Worm (Caenorhabditis elegans) whole organism, late embryonic: ENCODE results near the gene sri-7.

Source experiments
- C08G9.2 ChIP-seq: sonication (generic microtip); optimal IDR thresholded peaks from 2 replicates; lab custom pipeline; 2016; ENCODE audit warnings: mild to moderate bottlenecking, missing genetic modification characterization, moderate library complexity, missing compliant biosample characterization
- F13H6.1 ChIP-seq: sonication (generic microtip); optimal IDR thresholded peaks from 2 replicates; lab custom pipeline; 2016; ENCODE audit warnings: missing genetic modification characterization, missing compliant biosample characterization
- T23F11.4 ChIP-seq: fragments of 200-800 bp; sonication (Bioruptor generic); optimal IDR thresholded peaks from 2 replicates; lab custom pipeline; 2018; ENCODE audit warnings: mild to moderate bottlenecking, missing genetic modification characterization, missing compliant biosample characterization
- ceh-19 ChIP-seq: fragments of 200-800 bp; sonication (Bioruptor generic); optimal IDR thresholded peaks from 2 replicates; lab custom pipeline; 2018; ENCODE audit warnings: mild to moderate bottlenecking, missing genetic modification characterization, missing compliant biosample characterization
- fkh-6 ChIP-seq: sonication (generic microtip); optimal IDR thresholded peaks from 2 replicates; lab custom pipeline; 2016; ENCODE audit warnings: missing genetic modification characterization, missing compliant biosample characterization
- nhr-11 ChIP-seq: fragments of 150-350 bp; optimal IDR thresholded peaks from 2 replicates; lab custom pipeline; 2014; ENCODE audit warnings: missing biosample characterization, missing genetic modification characterization

- no peak for TF ChIP-seq nhr-11 (tag; lab: Kevin White, UChicago)
- no peak for TF ChIP-seq ceh-19
- TF ChIP-seq T23F11.4 (GFP tag; lab: Kevin White, UChicago): no peak
- no peak for TF ChIP-seq C08G9.2 (tag; lab: Kevin White, UChicago)
- no peak for TF ChIP-seq F13H6.1 (tag; lab: Kevin White, UChicago)
- no peak for TF ChIP-seq fkh-6
Measured at ce11 chrV:15404859-15405258, 4.7 kb downstream of the sri-7 start, which contains the start of gene srh-258.
